Fruit fly (Drosophila melanogaster) whole organism, embryonic: ENCODE measurements around the gene CG15912.
A peak's percentile ranks its signal among the peaks of the same experiment; 100 is the strongest.

Source experiments
- Awh ChIP-seq: fragments of 200-800 bp; sonication (Bioruptor generic); IDR thresholded peaks from 2 replicates; pipeline ENCODE4, ENCODE4 v1.3.6; 2022; ENCODE audit warnings: missing biosample characterization, missing genetic modification characterization
- BtbVII ChIP-seq: fragments of 200-800 bp; sonication (Bioruptor generic); optimal IDR thresholded peaks from 3 replicates; lab custom pipeline; 2017; ENCODE audit warnings: missing biosample characterization, mild to moderate bottlenecking, missing genetic modification characterization
- CG10267 ChIP-seq: fragments of 200-800 bp; sonication (Bioruptor generic); optimal IDR thresholded peaks from 2 replicates; lab custom pipeline; 2018; ENCODE audit warnings: missing biosample characterization, mild to moderate bottlenecking, missing genetic modification characterization, moderate library complexity
- CG10274 ChIP-seq: fragments of 200-800 bp; sonication (Bioruptor generic); optimal IDR thresholded peaks from 3 replicates; lab custom pipeline; 2017; ENCODE audit warnings: missing biosample characterization, mild to moderate bottlenecking, missing genetic modification characterization
- CG10654 ChIP-seq: fragments of 200-800 bp; sonication (Bioruptor generic); optimal IDR thresholded peaks from 2 replicates; lab custom pipeline; 2016; ENCODE audit warnings: missing biosample characterization, missing genetic modification characterization
- CG11696 ChIP-seq: fragments of 200-800 bp; sonication (Bioruptor generic); IDR thresholded peaks from 2 replicates; pipeline ENCODE4 v1.3.6; 2022; ENCODE audit warnings: missing biosample characterization, missing genetic modification characterization
- CG12104 ChIP-seq: fragments of 200-800 bp; sonication (Bioruptor generic); optimal IDR thresholded peaks from 3 replicates; lab custom pipeline; 2016; ENCODE audit warnings: missing biosample characterization, missing genetic modification characterization
- CG12236 ChIP-seq: fragments of 200-800 bp; sonication (Bioruptor generic); optimal IDR thresholded peaks from 2 replicates; lab custom pipeline; 2016; ENCODE audit warnings: missing biosample characterization, missing genetic modification characterization
- CG1233 ChIP-seq: fragments of 200-800 bp; sonication (Bioruptor generic); optimal IDR thresholded peaks from 4 replicates; lab custom pipeline; 2018; ENCODE audit warnings: missing biosample characterization, mild to moderate bottlenecking, missing genetic modification characterization
- CG14667 ChIP-seq: fragments of 200-800 bp; sonication (Bioruptor generic); IDR thresholded peaks from 2 replicates; pipeline ENCODE4 v1.3.6; 2022; ENCODE audit warnings: missing biosample characterization, missing genetic modification characterization
- CG14860 ChIP-seq: fragments of 200-800 bp; sonication (Bioruptor generic); IDR thresholded peaks from 3 replicates; pipeline ENCODE4 v1.3.6; 2022; ENCODE audit warnings: missing biosample characterization, missing genetic modification characterization; ENCODE audit not compliant: partially characterized antibody
- CG15011 ChIP-seq: fragments of 200-800 bp; sonication (Bioruptor generic); optimal IDR thresholded peaks from 3 replicates; lab custom pipeline; 2018; ENCODE audit warnings: missing biosample characterization, mild to moderate bottlenecking, missing genetic modification characterization
- CG15601 ChIP-seq: fragments of 200-800 bp; sonication (Bioruptor generic); optimal IDR thresholded peaks from 3 replicates; lab custom pipeline; 2019; ENCODE audit warnings: missing biosample characterization, mild to moderate bottlenecking, missing genetic modification characterization, moderate library complexity
- CG17612 ChIP-seq: fragments of 200-800 bp; sonication (Bioruptor generic); IDR thresholded peaks from 2 replicates; pipeline ENCODE4 v1.3.6; 2022; ENCODE audit warnings: missing biosample characterization, missing genetic modification characterization
- CG17912 ChIP-seq: fragments of 200-800 bp; sonication (Bioruptor generic); optimal IDR thresholded peaks from 2 replicates; lab custom pipeline; 2018; ENCODE audit warnings: missing biosample characterization, mild to moderate bottlenecking, missing genetic modification characterization
- CG2712 ChIP-seq: fragments of 200-800 bp; optimal IDR thresholded peaks from 3 replicates; lab custom pipeline; 2019; ENCODE audit warnings: missing biosample characterization, mild to moderate bottlenecking, missing genetic modification characterization, moderate library complexity
- CG30403 ChIP-seq: fragments of 200-800 bp; sonication (Bioruptor generic); optimal IDR thresholded peaks from 3 replicates; lab custom pipeline; 2016; ENCODE audit warnings: missing biosample characterization, missing genetic modification characterization
- CG3065 ChIP-seq: fragments of 200-800 bp; sonication (Bioruptor generic); optimal IDR thresholded peaks from 2 replicates; lab custom pipeline; 2016; ENCODE audit warnings: missing biosample characterization, missing genetic modification characterization
- CG3163 ChIP-seq: fragments of 200-800 bp; sonication (Bioruptor generic); optimal IDR thresholded peaks from 3 replicates; lab custom pipeline; 2016; ENCODE audit warnings: missing biosample characterization, missing genetic modification characterization
- CG32767 ChIP-seq: fragments of 200-800 bp; sonication (Bioruptor generic); IDR thresholded peaks from 2 replicates; pipeline ENCODE4 v1.3.6; 2022; ENCODE audit warnings: missing biosample characterization, missing genetic modification characterization
- CG7745 ChIP-seq: fragments of 200-800 bp; sonication (Bioruptor generic); optimal IDR thresholded peaks from 2 replicates; lab custom pipeline; 2018; ENCODE audit warnings: missing biosample characterization, mild to moderate bottlenecking, missing genetic modification characterization, moderate library complexity
- CG7928 ChIP-seq: fragments of 200-800 bp; sonication (Bioruptor generic); optimal IDR thresholded peaks from 2 replicates; lab custom pipeline; 2017; ENCODE audit warnings: missing biosample characterization, mild to moderate bottlenecking, missing genetic modification characterization
- CG7987 ChIP-seq: fragments of 200-800 bp; sonication (Bioruptor generic); optimal IDR thresholded peaks from 2 replicates; lab custom pipeline; 2018; ENCODE audit warnings: missing biosample characterization, mild to moderate bottlenecking, missing genetic modification characterization, moderate library complexity
- CG8359 ChIP-seq: fragments of 200-800 bp; sonication (Bioruptor generic); optimal IDR thresholded peaks from 2 replicates; lab custom pipeline; 2017; ENCODE audit warnings: missing biosample characterization, mild to moderate bottlenecking, missing genetic modification characterization, borderline replicate concordance
- CG8765 ChIP-seq: fragments of 200-800 bp; sonication (Bioruptor generic); IDR thresholded peaks from 2 replicates; pipeline ENCODE4 v1.3.6; 2022; ENCODE audit warnings: missing biosample characterization, missing genetic modification characterization
- CHES-1-like ChIP-seq: fragments of 200-800 bp; sonication (Bioruptor generic); optimal IDR thresholded peaks from 2 replicates; lab custom pipeline; 2016; ENCODE audit warnings: missing biosample characterization, missing genetic modification characterization
- CTCF ChIP-seq: fragments of 200-800 bp; sonication (Bioruptor generic); optimal IDR thresholded peaks from 2 replicates; lab custom pipeline; 2017; ENCODE audit warnings: missing biosample characterization, mild to moderate bottlenecking, missing genetic modification characterization, moderate library complexity
- D19A ChIP-seq: fragments of 200-800 bp; optimal IDR thresholded peaks from 3 replicates; lab custom pipeline; 2019; ENCODE audit warnings: missing biosample characterization, mild to moderate bottlenecking, missing genetic modification characterization, moderate library complexity
- Dek ChIP-seq: fragments of 200-800 bp; sonication (Bioruptor generic); optimal IDR thresholded peaks from 3 replicates; lab custom pipeline; 2019; ENCODE audit warnings: missing biosample characterization, mild to moderate bottlenecking, missing genetic modification characterization, moderate library complexity
- ERR ChIP-seq: fragments of 200-800 bp; sonication (Bioruptor generic); optimal IDR thresholded peaks from 2 replicates; lab custom pipeline; 2016; ENCODE audit warnings: missing biosample characterization, missing genetic modification characterization
- Hey ChIP-seq: fragments of 200-800 bp; sonication (Bioruptor generic); optimal IDR thresholded peaks from 3 replicates; lab custom pipeline; 2018; ENCODE audit warnings: missing biosample characterization, mild to moderate bottlenecking, missing genetic modification characterization
- Hsf ChIP-seq: fragments of 200-800 bp; sonication (Bioruptor generic); optimal IDR thresholded peaks from 3 replicates; lab custom pipeline; 2016; ENCODE audit warnings: missing biosample characterization, missing genetic modification characterization
- Myb ChIP-seq: fragments of 200-800 bp; sonication (Bioruptor generic); optimal IDR thresholded peaks from 2 replicates; lab custom pipeline; 2016; ENCODE audit warnings: missing biosample characterization, missing genetic modification characterization
- Ptx1 ChIP-seq: fragments of 200-800 bp; sonication (Bioruptor generic); IDR thresholded peaks from 2 replicates; pipeline ENCODE4 v1.3.6; 2022; ENCODE audit warnings: missing biosample characterization, missing genetic modification characterization
- Sry-β ChIP-seq: fragments of 200-800 bp; sonication (Bioruptor generic); optimal IDR thresholded peaks from 2 replicates; lab custom pipeline; 2018; ENCODE audit warnings: missing biosample characterization, mild to moderate bottlenecking, missing genetic modification characterization, moderate library complexity
- Stat92E ChIP-seq, 3 experiments: fragments of >200 bp in 2 of 3; fragments of 200-800 bp in 1 of 3; sonication (Bioruptor generic) in 1 of 3; optimal IDR thresholded peaks; 2 replicates each; lab custom pipeline; 2017 to 2019; ENCODE audit warnings: missing biosample characterization in 3 of 3, missing genetic modification characterization in 3 of 3, mild to moderate bottlenecking in 1 of 3, moderate library complexity in 1 of 3
- al ChIP-seq: fragments of 200-800 bp; sonication (Bioruptor generic); IDR thresholded peaks from 2 replicates; pipeline ENCODE4 v1.3.6; 2022; ENCODE audit warnings: missing biosample characterization, missing genetic modification characterization
- ap ChIP-seq: fragments of 200-800 bp; sonication (Bioruptor generic); IDR thresholded peaks from 2 replicates; pipeline ENCODE4 v1.3.6; 2022; ENCODE audit warnings: missing biosample characterization, missing genetic modification characterization
- bab2 ChIP-seq: fragments of 200-800 bp; sonication (Bioruptor generic); optimal IDR thresholded peaks from 2 replicates; lab custom pipeline; 2016; ENCODE audit warnings: missing biosample characterization, missing genetic modification characterization
- da ChIP-seq: fragments of 200-800 bp; sonication (Bioruptor generic); optimal IDR thresholded peaks from 2 replicates; lab custom pipeline; 2016; ENCODE audit warnings: missing biosample characterization, missing genetic modification characterization
- dmrt11E ChIP-seq: fragments of 200-800 bp; sonication (Bioruptor generic); optimal IDR thresholded peaks from 3 replicates; lab custom pipeline; 2018; ENCODE audit warnings: missing biosample characterization, mild to moderate bottlenecking, missing genetic modification characterization, moderate library complexity
- eve ChIP-seq, 2 experiments: fragments of >200 bp; optimal IDR thresholded peaks; 2 replicates each; lab custom pipeline; 2017; ENCODE audit warnings: missing biosample characterization in 2 of 2, missing genetic modification characterization in 2 of 2
- maf-S ChIP-seq: fragments of 200-800 bp; sonication (Bioruptor generic); optimal IDR thresholded peaks from 2 replicates; lab custom pipeline; 2016; ENCODE audit warnings: missing biosample characterization, missing genetic modification characterization
- mirr ChIP-seq: fragments of 200-800 bp; sonication (Bioruptor generic); optimal IDR thresholded peaks from 3 replicates; lab custom pipeline; 2018; ENCODE audit warnings: missing biosample characterization, mild to moderate bottlenecking, missing genetic modification characterization
- mld ChIP-seq: fragments of 200-800 bp; sonication (Bioruptor generic); IDR thresholded peaks from 3 replicates; pipeline ENCODE4 v1.3.6; 2022; ENCODE audit warnings: missing biosample characterization, missing genetic modification characterization; ENCODE audit not compliant: partially characterized antibody
- nmo ChIP-seq: fragments of 200-800 bp; sonication (Bioruptor generic); optimal IDR thresholded peaks from 2 replicates; lab custom pipeline; 2018; ENCODE audit warnings: missing biosample characterization, mild to moderate bottlenecking, missing genetic modification characterization, moderate library complexity
- phol ChIP-seq: fragments of 200-800 bp; sonication (Bioruptor generic); optimal IDR thresholded peaks from 3 replicates; lab custom pipeline; 2018; ENCODE audit warnings: missing biosample characterization, mild to moderate bottlenecking, missing genetic modification characterization, moderate library complexity
- pum ChIP-seq: fragments of 200-800 bp; sonication (Bioruptor generic); optimal IDR thresholded peaks from 2 replicates; lab custom pipeline; 2016; ENCODE audit warnings: missing biosample characterization, missing genetic modification characterization
- sisA ChIP-seq: fragments of 200-800 bp; sonication (Bioruptor generic); IDR thresholded peaks from 2 replicates; pipeline ENCODE4 v1.3.6; 2022; ENCODE audit warnings: missing biosample characterization, missing genetic modification characterization
- slou ChIP-seq: fragments of 200-800 bp; sonication (Bioruptor generic); optimal IDR thresholded peaks from 3 replicates; lab custom pipeline; 2016; ENCODE audit warnings: missing biosample characterization, missing genetic modification characterization
- slp2 ChIP-seq: fragments of 200-800 bp; sonication (Bioruptor generic); optimal IDR thresholded peaks from 2 replicates; lab custom pipeline; 2016; ENCODE audit warnings: missing biosample characterization, missing genetic modification characterization
- tna ChIP-seq: fragments of 200-800 bp; sonication (Bioruptor generic); IDR thresholded peaks from 2 replicates; pipeline ENCODE4 v1.3.6; 2022; ENCODE audit warnings: missing biosample characterization, missing genetic modification characterization; ENCODE audit not compliant: partially characterized antibody

Gene CG15912

DNA sequence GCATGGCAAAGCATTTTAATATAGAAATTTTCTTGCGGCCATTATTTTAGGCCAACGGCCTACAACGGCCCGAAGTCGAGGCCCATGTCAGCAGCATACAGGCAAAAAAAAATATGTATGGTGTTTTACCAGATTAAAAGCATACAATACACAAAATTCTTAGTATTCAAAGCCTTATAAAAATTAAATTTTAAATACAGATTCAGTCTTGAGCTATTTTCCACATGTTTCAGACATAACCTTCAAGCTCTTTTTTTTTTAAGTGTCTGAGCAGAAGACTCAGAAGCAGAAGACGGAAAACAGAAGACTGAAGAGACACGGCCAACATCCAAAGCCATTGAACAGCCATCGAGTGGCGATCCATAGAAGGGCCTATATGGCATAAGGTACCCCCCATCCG, 32.9 kb downstream of the CG15912 start (continued):
- TF ChIP-seq Stat92E (GFP tag; optimal IDR thresholded peaks at IDR 0.05; lab: Kevin White, UChicago) (peak in 1 of 3 experiments; percentile 3), mld (GFP tag; lab: Robert Waterston, UW) (no peak), CHES-1-like (no peak), maf-S (no peak), bab2 (GFP tag; lab: Kevin White, UChicago) (peak; percentile 12), BtbVII (GFP tag; lab: Kevin White, UChicago) (no peak), CG12104 (GFP tag; lab: Kevin White, UChicago) (no peak), CG10654 (GFP tag; lab: Kevin White, UChicago) (peak; percentile 11), phol (tag; lab: Kevin White, UChicago) (peak; percentile 59), CG1233 (peak; percentile 5), slou (GFP tag; lab: Kevin White, UChicago) (no peak), CG15601 (tag; lab: Kevin White, UChicago) (peak; percentile 59), eve (GFP tag; optimal IDR thresholded peaks at IDR 0.05; lab: Kevin White, UChicago) (no peak), sisA (GFP tag; lab: Robert Waterston, UW) (peak; percentile 28; the same call in 1 of the 2 replicates), CG10274 (GFP tag; lab: Kevin White, UChicago) (no peak), CG32767 (GFP tag; lab: Robert Waterston, UW) (no peak), CG17612 (GFP tag; lab: Robert Waterston, UW) (no peak), mirr (GFP tag; lab: Kevin White, UChicago) (no peak), CG17912 (GFP tag; lab: Kevin White, UChicago) (no peak), CG8765 (GFP tag; lab: Robert Waterston, UW) (no peak), CG7745 (no peak), Ptx1 (GFP tag; lab: Robert Waterston, UW) (peak; percentile 50; the same call in 1 of the 2 replicates), Sry-β (GFP tag; lab: Kevin White, UChicago) (no peak), CG15011 (GFP tag; lab: Kevin White, UChicago) (no peak), CG8359 (no peak), dmrt11E (tag; lab: Kevin White, UChicago) (peak; percentile 74), Hey (tag; lab: Kevin White, UChicago) (no peak), CTCF (GFP tag; lab: Kevin White, UChicago) (no peak), ERR (GFP tag; lab: Kevin White, UChicago) (no peak), CG14667 (0 out of 2 replicates have a peak, but pooled peaks have one; percentile 27), CG11696 (no peak), slp2 (GFP tag; lab: Kevin White, UChicago) (peak; percentile 27), Dek (tag; lab: Kevin White, UChicago) (no peak), pum (peak; percentile 32), D19A (tag; lab: Kevin White, UChicago) (peak; percentile 32), CG30403 (peak; percentile 38), Myb (GFP tag; lab: Kevin White, UChicago) (no peak), CG10267 (tag; lab: Kevin White, UChicago) (peak; percentile 52), CG14860 (GFP tag; lab: Robert Waterston, UW) (no peak), Hsf (peak; percentile 6), CG7987 (GFP tag; lab: Kevin White, UChicago) (no peak), nmo (peak; percentile 65), CG3163 (GFP tag; lab: Kevin White, UChicago) (no peak), CG7928 (GFP tag; lab: Kevin White, UChicago) (no peak), CG12236 (no peak), tna (no peak), CG3065 (GFP tag; lab: Kevin White, UChicago) (no peak), da (GFP tag; lab: Kevin White, UChicago) (no peak), ap (GFP tag; lab: Robert Waterston, UW) (no peak), al (no peak), Awh (no peak), CG2712 (tag; lab: Kevin White, UChicago) (peak; percentile 63)
